Worm (Caenorhabditis elegans) whole organism, L4 larva: ENCODE measurements around the gene F40A3.7.

Source experiments
- dmd-9 ChIP-seq: fragments of 200-800 bp; sonication (Bioruptor generic); IDR thresholded peaks from 2 replicates; pipeline ENCODE4 v1.3.6; 2022; ENCODE audit warnings: missing genetic modification reagents, missing genetic modification characterization, missing compliant biosample characterization
- egl-27 ChIP-seq: sonication (generic microtip); optimal IDR thresholded peaks from 3 replicates; lab custom pipeline; 2017; ENCODE audit warnings: missing biosample characterization, missing genetic modification reagents, missing genetic modification characterization
- fos-1 ChIP-seq: fragments of 150-350 bp; optimal IDR thresholded peaks from 2 replicates; lab custom pipeline; 2014; ENCODE audit warnings: missing biosample characterization, missing genetic modification characterization
- jun-1 ChIP-seq: fragments of 150-350 bp; optimal IDR thresholded peaks from 2 replicates; lab custom pipeline; 2014; ENCODE audit warnings: missing biosample characterization, missing genetic modification reagents, missing genetic modification characterization
- lin-13 ChIP-seq: fragments of 150-350 bp; optimal IDR thresholded peaks from 2 replicates; lab custom pipeline; 2014; ENCODE audit warnings: missing biosample characterization, missing genetic modification reagents, missing genetic modification characterization
- nhr-111 ChIP-seq: fragments of 200-800 bp; sonication (Bioruptor generic); optimal IDR thresholded peaks from 2 replicates; lab custom pipeline; 2018; ENCODE audit warnings: mild to moderate bottlenecking, missing genetic modification characterization, missing compliant biosample characterization
- nhr-42 ChIP-seq: fragments of 200-800 bp; sonication (Bioruptor generic); IDR thresholded peaks from 2 replicates; pipeline ENCODE4 v1.3.6; 2022; ENCODE audit warnings: missing genetic modification characterization, missing compliant biosample characterization
- tag-97 ChIP-seq: fragments of 200-800 bp; sonication (Bioruptor generic); IDR thresholded peaks from 2 replicates; pipeline ENCODE4 v1.3.6; 2022; ENCODE audit warnings: missing genetic modification characterization, missing compliant biosample characterization
- ztf-11 ChIP-seq: fragments of 150-350 bp; optimal IDR thresholded peaks from 2 replicates; lab custom pipeline; 2014; ENCODE audit warnings: missing biosample characterization, missing genetic modification characterization

DNA sequence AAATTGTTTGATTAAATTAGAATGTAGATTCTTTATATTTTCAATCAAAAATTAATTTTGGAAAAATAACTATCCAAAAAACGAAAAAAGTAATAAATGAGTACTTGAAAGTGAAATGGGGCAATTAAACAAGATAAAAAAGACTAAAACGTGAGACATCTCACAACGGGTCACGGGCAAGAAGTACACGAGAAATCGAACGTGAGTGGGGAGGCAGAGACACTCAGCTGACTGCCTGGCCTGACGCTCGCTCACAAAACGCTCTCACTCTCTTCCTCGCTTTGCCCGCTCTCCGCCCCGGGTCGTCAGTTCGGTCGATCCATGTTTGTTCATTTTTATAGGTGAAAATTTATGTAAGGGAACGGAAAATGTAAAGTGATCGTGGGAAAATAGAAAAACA, 51.4 kb downstream of the F40A3.7 start:
- TF ChIP-seq lin-13: no peak
- no peak for TF ChIP-seq tag-97 (GFP tag; lab: Robert Waterston, UW)
- TF ChIP-seq fos-1 (tag; lab: Kevin White, UChicago): no peak
- no peak for TF ChIP-seq ztf-11 (tag; lab: Kevin White, UChicago)
- no peak for TF ChIP-seq dmd-9 (GFP tag; lab: Robert Waterston, UW)
- TF ChIP-seq egl-27: no peak
- no peak for TF ChIP-seq jun-1 (tag; lab: Kevin White, UChicago)
- no peak for TF ChIP-seq nhr-111 (GFP tag; lab: Kevin White, UChicago)
- TF ChIP-seq nhr-42 (GFP tag; lab: Robert Waterston, UW): no peak
